Fruit fly (Drosophila melanogaster): Measurements from ENCODE around the gene Mnt.
A peak's percentile ranks its signal among the peaks of the same experiment; 100 is the strongest.

Mnt gene

DNA sequence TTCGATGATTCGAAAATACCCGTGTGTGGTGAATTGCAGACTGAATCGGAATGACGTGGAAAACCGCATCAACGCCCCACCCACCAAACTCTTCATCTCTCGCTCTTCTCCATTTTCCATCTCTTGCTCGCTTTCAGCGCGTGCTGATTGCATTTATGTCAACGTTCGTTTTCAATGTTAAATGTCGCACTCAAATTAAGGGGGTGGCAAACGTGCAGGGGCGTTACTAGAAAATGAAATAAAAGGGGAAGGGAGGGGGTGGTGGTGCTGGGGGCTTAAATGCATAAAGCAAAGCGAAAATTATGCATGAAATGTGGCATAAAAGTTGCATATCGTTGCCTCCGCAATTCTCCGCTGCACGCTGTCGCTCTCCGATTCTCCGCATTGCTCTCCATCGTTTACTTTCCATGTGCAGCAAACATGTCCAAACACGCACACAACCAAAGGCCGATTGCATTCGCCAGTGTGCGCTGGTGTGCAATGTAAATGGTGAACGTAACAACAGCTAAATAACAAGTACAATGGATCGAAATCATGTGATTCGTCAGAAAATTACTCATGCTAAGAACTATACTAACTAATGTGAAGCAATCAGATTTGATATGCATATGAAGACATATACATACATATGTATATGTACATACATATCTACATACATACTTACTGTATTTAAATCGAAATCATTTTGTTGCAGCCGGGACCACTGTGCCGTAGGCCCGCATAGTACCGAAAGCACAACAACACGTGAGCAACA lies 10.3 kb downstream of the Mnt start (continued):
- TF ChIP-seq luna (GFP tag; optimal IDR thresholded peaks at IDR 0.05): no peak
- peak; percentile 13 for TF ChIP-seq CG12391 (tag; optimal IDR thresholded peaks at IDR 0.05)
- no peak for TF ChIP-seq CG2889 (GFP tag; IDR thresholded peaks at IDR 0.05)
- TF ChIP-seq CG1603 (tag; optimal IDR thresholded peaks at IDR 0.05): peak; percentile 73
- no peak for TF ChIP-seq hkb (optimal IDR thresholded peaks at IDR 0.05)
- no peak for TF ChIP-seq hkb (GFP tag; IDR thresholded peaks at IDR 0.05)
- no peak for TF ChIP-seq Lhr (GFP tag; optimal IDR thresholded peaks at IDR 0.05)
- TF ChIP-seq Bteb2 (GFP tag; optimal IDR thresholded peaks at IDR 0.05): no peak
- peak; percentile 19 for TF ChIP-seq grau (tag; optimal IDR thresholded peaks at IDR 0.05)
- TF ChIP-seq CG16779 (GFP tag; IDR thresholded peaks at IDR 0.05): no peak
- TF ChIP-seq Ets65A (GFP tag): no peak
- peak; percentile 93 for TF ChIP-seq Drgx (GFP tag; IDR thresholded peaks at IDR 0.05)
- peak; percentile 69 for TF ChIP-seq lbe (GFP tag; optimal IDR thresholded peaks at IDR 0.05)
- TF ChIP-seq CG14710 (tag; optimal IDR thresholded peaks at IDR 0.05): peak; percentile 1
- TF ChIP-seq CG10209 (GFP tag; optimal IDR thresholded peaks at IDR 0.05): peak; percentile 18
- TF ChIP-seq Rx (GFP tag; IDR thresholded peaks at IDR 0.05): no peak
- peak; percentile 29 for TF ChIP-seq kni (GFP tag; optimal IDR thresholded peaks at IDR 0.05)
- TF ChIP-seq mld (GFP tag; IDR thresholded peaks at IDR 0.05; ENCODE audit: partially characterized antibody): no peak
- TF ChIP-seq CG14014 (GFP tag; IDR thresholded peaks at IDR 0.05): no peak
- no peak for TF ChIP-seq CG7357 (GFP tag; IDR thresholded peaks at IDR 0.05)
- TF ChIP-seq pros (GFP tag; optimal IDR thresholded peaks at IDR 0.05): no peak
- TF ChIP-seq CG3838 (GFP tag; optimal IDR thresholded peaks at IDR 0.05): no peak
- TF ChIP-seq CG4424 (GFP tag; optimal IDR thresholded peaks at IDR 0.05): peak; percentile 8
- no peak for TF ChIP-seq CG12769 (tag; optimal IDR thresholded peaks at IDR 0.05)
- peak; percentile 7 for TF ChIP-seq pum (GFP tag; optimal IDR thresholded peaks at IDR 0.05)
- TF ChIP-seq Meics (GFP tag; optimal IDR thresholded peaks at IDR 0.05): peak; percentile 68
- no peak for TF ChIP-seq Adf1 (GFP tag; IDR thresholded peaks at IDR 0.05)
- TF ChIP-seq sob (GFP tag; IDR thresholded peaks at IDR 0.05): no peak
- TF ChIP-seq croc (GFP tag; conservative IDR thresholded peaks at IDR 0.05): no peak
- no peak for TF ChIP-seq hbn (GFP tag; IDR thresholded peaks at IDR 0.05; ENCODE audit: partially characterized antibody)
- peak; percentile 81 for TF ChIP-seq p53 (GFP tag; optimal IDR thresholded peaks at IDR 0.05)
- TF ChIP-seq gem (tag; optimal IDR thresholded peaks at IDR 0.05): peak; percentile 45
- no peak for TF ChIP-seq tna (GFP tag; IDR thresholded peaks at IDR 0.05; ENCODE audit: partially characterized antibody)
- TF ChIP-seq CG9437 (GFP tag; optimal IDR thresholded peaks at IDR 0.05): no peak
- peak; percentile 29 for TF ChIP-seq Blimp-1 (GFP tag; optimal IDR thresholded peaks at IDR 0.05)
- TF ChIP-seq Sox102F (GFP tag; optimal IDR thresholded peaks at IDR 0.05): peak; percentile 60
- TF ChIP-seq Pdp1 (GFP tag; optimal IDR thresholded peaks at IDR 0.05): peak in 1 of 2 experiments; percentile 18
- TF ChIP-seq dmrt11E (tag; optimal IDR thresholded peaks at IDR 0.05): peak; percentile 5
- no peak for TF ChIP-seq slbo (GFP tag; IDR thresholded peaks at IDR 0.05)
- peak; percentile 17 for TF ChIP-seq CG5180 (GFP tag; optimal IDR thresholded peaks at IDR 0.05)
- TF ChIP-seq corto (GFP tag; optimal IDR thresholded peaks at IDR 0.05): peak; percentile 5
- peak; percentile 35; the same call in 1 of the 2 replicates for TF ChIP-seq ttk (GFP tag; IDR thresholded peaks at IDR 0.05)
- no peak for TF ChIP-seq fd64A (GFP tag; optimal IDR thresholded peaks at IDR 0.05)
- TF ChIP-seq CG17361 (GFP tag; IDR thresholded peaks at IDR 0.05): peak; percentile 27; the same call in 1 of the 3 replicates
- peak in 1 of 2 experiments; percentile 28 for TF ChIP-seq dpn (GFP tag; optimal IDR thresholded peaks at IDR 0.05)
- TF ChIP-seq CG1529 (GFP tag; optimal IDR thresholded peaks at IDR 0.05): peak; percentile 19
- no peak for TF ChIP-seq Taf1 (GFP tag; IDR thresholded peaks at IDR 0.05)
- no peak for TF ChIP-seq sima (GFP tag; optimal IDR thresholded peaks at IDR 0.05)
- peak; percentile 9 for TF ChIP-seq D19A (tag; optimal IDR thresholded peaks at IDR 0.05)
